Fruit fly (Drosophila melanogaster) whole organism, prepupa: ENCODE results near the gene be.

Source experiments
- CG11294 ChIP-seq: fragments of 200-800 bp; sonication (Bioruptor generic); IDR thresholded peaks from 2 replicates; pipeline ENCODE4 v1.3.6; 2022; ENCODE audit warnings: missing biosample characterization, missing genetic modification characterization
- CG1621 ChIP-seq: fragments of 200-800 bp; sonication (Bioruptor generic); optimal IDR thresholded peaks from 3 replicates; lab custom pipeline; 2018; ENCODE audit warnings: missing biosample characterization, mild to moderate bottlenecking, missing genetic modification characterization
- CG6854 ChIP-seq: fragments of 200-800 bp; sonication (Bioruptor generic); optimal IDR thresholded peaks from 2 replicates; lab custom pipeline; 2017; ENCODE audit warnings: missing biosample characterization, mild to moderate bottlenecking, missing genetic modification characterization
- Eip75B ChIP-seq: fragments of 200-800 bp; sonication (Bioruptor generic); optimal IDR thresholded peaks from 3 replicates; lab custom pipeline; 2016; ENCODE audit warnings: missing biosample characterization, missing genetic modification characterization
- Hr39 ChIP-seq: fragments of 200-800 bp; sonication (Bioruptor generic); optimal IDR thresholded peaks from 2 replicates; lab custom pipeline; 2016; ENCODE audit warnings: missing biosample characterization, missing genetic modification characterization
- OdsH ChIP-seq: fragments of 200-800 bp; sonication (Bioruptor generic); optimal IDR thresholded peaks from 3 replicates; lab custom pipeline; 2016; ENCODE audit warnings: missing biosample characterization, missing genetic modification characterization
- Sox102F ChIP-seq: fragments of 200-800 bp; sonication (Bioruptor generic); optimal IDR thresholded peaks from 2 replicates; lab custom pipeline; 2016; ENCODE audit warnings: missing biosample characterization, mild to moderate bottlenecking, missing genetic modification characterization
- Sox15 ChIP-seq: fragments of 200-800 bp; sonication (Bioruptor generic); optimal IDR thresholded peaks from 3 replicates; lab custom pipeline; 2016; ENCODE audit warnings: missing biosample characterization, missing genetic modification characterization
- esn ChIP-seq: fragments of 200-800 bp; sonication (Bioruptor generic); optimal IDR thresholded peaks from 2 replicates; lab custom pipeline; 2016; ENCODE audit warnings: missing biosample characterization, mild to moderate bottlenecking, missing genetic modification characterization, moderate library complexity
- fd59A ChIP-seq: fragments of 200-800 bp; sonication (Bioruptor generic); optimal IDR thresholded peaks from 2 replicates; lab custom pipeline; 2017; ENCODE audit warnings: missing biosample characterization, mild to moderate bottlenecking, missing genetic modification characterization, missing genetic modification reagents
- ss ChIP-seq, 2 experiments: fragments of 200-800 bp; sonication (Bioruptor generic); optimal IDR thresholded peaks; 2 replicates in 1 of 2; 3 replicates in 1 of 2; lab custom pipeline; 2017 to 2018; ENCODE audit warnings: mild to moderate bottlenecking in 2 of 2, missing biosample characterization in 2 of 2, missing genetic modification characterization in 2 of 2, moderate library complexity in 1 of 2
- topi ChIP-seq: fragments of 200-800 bp; sonication (Bioruptor generic); optimal IDR thresholded peaks from 3 replicates; lab custom pipeline; 2016; ENCODE audit warnings: missing biosample characterization, missing genetic modification characterization

DNA sequence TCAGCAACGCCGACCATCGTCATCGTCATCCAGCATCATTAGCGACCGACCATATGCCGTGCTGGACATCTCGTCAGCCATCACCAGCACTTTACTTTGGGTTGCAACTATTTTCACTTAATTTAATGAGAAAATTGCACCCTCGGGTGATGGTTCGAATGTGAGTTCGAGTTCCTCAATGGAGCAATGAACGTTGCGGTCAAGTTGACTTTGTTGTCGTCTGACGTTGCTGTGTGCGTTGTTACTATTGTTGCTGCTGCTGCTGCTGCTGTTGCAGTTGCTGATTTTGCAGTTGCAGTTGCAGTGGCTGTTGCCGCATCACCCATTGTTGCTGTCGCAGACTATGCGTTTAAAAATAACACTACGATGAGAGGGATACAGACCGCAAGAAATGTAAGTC, 5.6 kb downstream of the be start:
- no peak for TF ChIP-seq topi
- TF ChIP-seq OdsH (GFP tag; lab: Kevin White, UChicago): no peak
- no peak for TF ChIP-seq Hr39 (GFP tag; lab: Kevin White, UChicago)
- TF ChIP-seq Sox102F (GFP tag; lab: Kevin White, UChicago): no peak
- no peak for TF ChIP-seq CG11294
- TF ChIP-seq esn (GFP tag; lab: Kevin White, UChicago): no peak
- no peak for TF ChIP-seq Sox15 (GFP tag; lab: Kevin White, UChicago)
- TF ChIP-seq CG1621 (tag; lab: Kevin White, UChicago): no peak
- no peak for TF ChIP-seq Eip75B (GFP tag; lab: Kevin White, UChicago)
- TF ChIP-seq CG6854 (GFP tag; lab: Kevin White, UChicago): no peak
- TF ChIP-seq fd59A (GFP tag; lab: Kevin White, UChicago): no peak
- no peak for TF ChIP-seq ss (GFP tag; optimal IDR thresholded peaks at IDR 0.05; lab: Kevin White, UChicago)
